Fruit fly (Drosophila melanogaster): ENCODE results near the gene CG6696.

- TF ChIP-seq Ets98B (GFP tag; IDR thresholded peaks at IDR 0.05) (no peak), CG8301 (tag; optimal IDR thresholded peaks at IDR 0.05) (no peak), EcR (GFP tag; optimal IDR thresholded peaks at IDR 0.05) (peak; percentile 84), Pif1A (GFP tag; optimal IDR thresholded peaks at IDR 0.05) (no peak), rn (GFP tag; IDR thresholded peaks at IDR 0.05) (no peak), Snoo (tag; optimal IDR thresholded peaks at IDR 0.05) (no peak)
These were observed 19.5 kb upstream of the CG6696 start for dm6 chrX:18681410-18681809.

All from whole organism, pupa.